Worm (Caenorhabditis elegans) whole organism, L1 larva: ENCODE results near the gene plc-3.

Experiments used
- nhr-12 ChIP-seq: sonication (generic microtip); optimal IDR thresholded peaks from 2 replicates; lab custom pipeline; 2017; ENCODE audit warnings: missing biosample characterization, missing genetic modification characterization
- pax-3 ChIP-seq: fragments of 200-800 bp; sonication (Bioruptor generic); optimal IDR thresholded peaks from 2 replicates; lab custom pipeline; 2018; ENCODE audit warnings: mild to moderate bottlenecking, missing genetic modification characterization, moderate library complexity, missing compliant biosample characterization

ce11 chrII:10202275-10202674 is 20.4 kb upstream of the plc-3 start:
- no peak for TF ChIP-seq pax-3
- TF ChIP-seq nhr-12: no peak
